Fruit fly (Drosophila melanogaster): ENCODE measurements around the gene CG34177.

Gene CG34177

DNA sequence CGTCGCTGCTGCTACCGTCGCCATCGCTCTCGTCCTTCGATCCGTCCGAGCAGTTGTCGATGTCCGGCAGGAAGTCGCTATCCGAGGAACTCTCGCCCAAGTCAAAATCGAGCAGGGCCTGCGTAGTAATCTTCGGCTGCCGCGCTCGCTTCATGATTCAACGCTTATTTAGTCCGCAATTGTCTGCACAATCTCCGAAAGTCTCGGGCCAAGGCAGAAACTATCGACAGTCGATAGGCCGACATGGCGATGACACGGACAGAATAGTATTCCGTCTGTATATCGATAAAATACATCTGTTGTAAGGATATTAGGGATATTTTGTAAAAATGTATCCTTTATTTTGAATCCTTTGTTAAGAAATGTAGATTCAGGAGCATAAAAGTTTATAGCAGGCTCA is 19.1 kb downstream of the CG34177 start, which contains the start of gene CG15439 (continued):
- TF ChIP-seq chinmo (GFP tag; IDR thresholded peaks at IDR 0.05; ENCODE audit: partially characterized antibody) (no peak), Scr (GFP tag; IDR thresholded peaks at IDR 0.05; ENCODE audit: partially characterized antibody) (peak; percentile 76), az2 (GFP tag; optimal IDR thresholded peaks at IDR 0.05) (no peak), CG13123 (GFP tag; optimal IDR thresholded peaks at IDR 0.05) (no peak), CG15073 (GFP tag; optimal IDR thresholded peaks at IDR 0.05) (no peak), CG7928 (GFP tag; optimal IDR thresholded peaks at IDR 0.05) (no peak), gce (GFP tag; IDR thresholded peaks at IDR 0.05) (no peak), CkIIα-i1 (GFP tag; IDR thresholded peaks at IDR 0.05) (no peak), CG1647 (GFP tag; optimal IDR thresholded peaks at IDR 0.05) (no peak), gro (GFP tag; optimal IDR thresholded peaks at IDR 0.05) (no peak), CG4328 (GFP tag; optimal IDR thresholded peaks at IDR 0.05) (no peak), ttk (GFP tag; IDR thresholded peaks at IDR 0.05) (no peak), CG32772 (GFP tag; IDR thresholded peaks at IDR 0.05) (no peak), Usf (GFP tag; optimal IDR thresholded peaks at IDR 0.05) (no peak), Meics (GFP tag; optimal IDR thresholded peaks at IDR 0.05) (no peak), inv (GFP tag; IDR thresholded peaks at IDR 0.05; ENCODE audit: partially characterized antibody) (peak; percentile 52), Mes4 (GFP tag; optimal IDR thresholded peaks at IDR 0.05) (no peak), zfh2 (GFP tag; optimal IDR thresholded peaks at IDR 0.05) (no peak), CG30020 (tag; optimal IDR thresholded peaks at IDR 0.05) (no peak), nerfin-1 (tag; optimal IDR thresholded peaks at IDR 0.05) (no peak), vfl (GFP tag; optimal IDR thresholded peaks at IDR 0.05) (no peak), esg (GFP tag; conservative IDR thresholded peaks at IDR 0.05) (no peak), hb (GFP tag; IDR thresholded peaks at IDR 0.05; ENCODE audit: partially characterized antibody) (0 out of 3 replicates have a peak, but pooled peaks have one; percentile 63), CG12219 (GFP tag; optimal IDR thresholded peaks at IDR 0.05) (no peak), gcm (GFP tag; optimal IDR thresholded peaks at IDR 0.05) (no peak), nom (GFP tag; optimal IDR thresholded peaks at IDR 0.05) (no peak), Myb (GFP tag; optimal IDR thresholded peaks at IDR 0.05) (peak; percentile 7), sug (tag; optimal IDR thresholded peaks at IDR 0.05) (no peak), twi (tag; optimal IDR thresholded peaks at IDR 0.05) (no peak), YL-1 (GFP tag; optimal IDR thresholded peaks at IDR 0.05) (peak; percentile 22), Sry-β (GFP tag; optimal IDR thresholded peaks at IDR 0.05) (no peak), pnt (GFP tag; optimal IDR thresholded peaks at IDR 0.05) (no peak), CG9817 (tag; optimal IDR thresholded peaks at IDR 0.05) (no peak), CG12942 (GFP tag; optimal IDR thresholded peaks at IDR 0.05) (no peak), bcd (GFP tag; optimal IDR thresholded peaks at IDR 0.05) (no peak), HHEX (GFP tag; optimal IDR thresholded peaks at IDR 0.05) (no peak), bsh (GFP tag; optimal IDR thresholded peaks at IDR 0.05) (no peak), sisA (GFP tag; IDR thresholded peaks at IDR 0.05) (no peak), B-H2 (GFP tag; optimal IDR thresholded peaks at IDR 0.05) (no peak), slp2 (GFP tag; optimal IDR thresholded peaks at IDR 0.05) (no peak), ham (GFP tag; IDR thresholded peaks at IDR 0.05) (no peak), amos (GFP tag; IDR thresholded peaks at IDR 0.05; ENCODE audit: partially characterized antibody) (peak; percentile 72), Pdp1 (GFP tag; optimal IDR thresholded peaks at IDR 0.05) (no peak), bbx (GFP tag; IDR thresholded peaks at IDR 0.05; ENCODE audit: partially characterized antibody) (peak; percentile 84), CG8089 (GFP tag; optimal IDR thresholded peaks at IDR 0.05) (no peak), HmgZ (tag; optimal IDR thresholded peaks at IDR 0.05) (no peak), lov (optimal IDR thresholded peaks at IDR 0.05) (no peak), lov (GFP tag; IDR thresholded peaks at IDR 0.05) (no peak), Nf-YB (GFP tag; optimal IDR thresholded peaks at IDR 0.05) (no peak), ap (GFP tag; IDR thresholded peaks at IDR 0.05) (no peak), Dbx (GFP tag; IDR thresholded peaks at IDR 0.05) (no peak), CG2889 (GFP tag; IDR thresholded peaks at IDR 0.05) (no peak)

All from whole organism, embryonic.